Worm (Caenorhabditis elegans) whole organism, mixed stage, embryonic: ENCODE results near the gene nfm-1.
A peak's percentile ranks its signal among the peaks of the same experiment; 100 is the strongest.

Experiments
- M03D4.4 ChIP-seq: sonication (generic microtip); optimal IDR thresholded peaks from 2 replicates; lab custom pipeline; 2017; ENCODE audit warnings: mild to moderate bottlenecking, missing genetic modification characterization, missing compliant biosample characterization
- blmp-1 ChIP-seq: fragments of 150-350 bp; optimal IDR thresholded peaks from 2 replicates; lab custom pipeline; 2014; ENCODE audit warnings: missing biosample characterization, missing genetic modification characterization
- ceh-39 ChIP-seq: fragments of 150-350 bp; optimal IDR thresholded peaks from 2 replicates; lab custom pipeline; 2014; ENCODE audit warnings: missing biosample characterization, missing genetic modification characterization
- ceh-43 ChIP-seq: fragments of 200-800 bp; sonication (Bioruptor generic); optimal IDR thresholded peaks from 2 replicates; lab custom pipeline; 2018; ENCODE audit warnings: mild to moderate bottlenecking, missing genetic modification characterization, moderate library complexity, missing compliant biosample characterization
- ceh-83 ChIP-seq: fragments of 200-800 bp; sonication (Bioruptor generic); optimal IDR thresholded peaks from 2 replicates; lab custom pipeline; 2018; ENCODE audit warnings: mild to moderate bottlenecking, missing genetic modification characterization, missing compliant biosample characterization
- ces-1 ChIP-seq: fragments of 150-350 bp; optimal IDR thresholded peaks from 2 replicates; lab custom pipeline; 2014; ENCODE audit warnings: missing biosample characterization, missing genetic modification reagents, missing genetic modification characterization
- cnd-1 ChIP-seq: fragments of 200-800 bp; sonication (Bioruptor generic); optimal IDR thresholded peaks from 2 replicates; lab custom pipeline; 2018; ENCODE audit warnings: mild to moderate bottlenecking, missing genetic modification characterization, missing compliant biosample characterization
- drap-1 ChIP-seq: fragments of 200-800 bp; sonication (Bioruptor generic); optimal IDR thresholded peaks from 3 replicates; lab custom pipeline; 2018; ENCODE audit warnings: mild to moderate bottlenecking, missing genetic modification characterization, missing compliant biosample characterization
- elt-1 ChIP-seq: sonication (generic microtip); optimal IDR thresholded peaks from 2 replicates; lab custom pipeline; 2017; ENCODE audit warnings: missing genetic modification characterization, mild to moderate bottlenecking, missing compliant biosample characterization, antibody characterized with exemption, moderate library complexity, borderline replicate concordance; ENCODE audit not compliant: insufficient read depth
- elt-3 ChIP-seq: fragments of 150-350 bp; optimal IDR thresholded peaks from 2 replicates; lab custom pipeline; 2014; ENCODE audit warnings: missing biosample characterization, missing genetic modification characterization
- flh-1 ChIP-seq: fragments of 200-800 bp; sonication (Bioruptor generic); optimal IDR thresholded peaks from 2 replicates; lab custom pipeline; 2018; ENCODE audit warnings: mild to moderate bottlenecking, missing genetic modification characterization, moderate library complexity, missing compliant biosample characterization
- ham-2 ChIP-seq: fragments of 200-800 bp; sonication (Bioruptor generic); optimal IDR thresholded peaks from 2 replicates; lab custom pipeline; 2018; ENCODE audit warnings: mild to moderate bottlenecking, missing genetic modification characterization, missing compliant biosample characterization
- hlh-1 ChIP-seq: fragments of 150-350 bp; optimal IDR thresholded peaks from 2 replicates; lab custom pipeline; 2014; ENCODE audit warnings: missing biosample characterization, missing genetic modification reagents, missing genetic modification characterization
- lin-13 ChIP-seq: fragments of 150-350 bp; optimal IDR thresholded peaks from 2 replicates; lab custom pipeline; 2014; ENCODE audit warnings: missing biosample characterization, missing genetic modification characterization
- lin-32 ChIP-seq: fragments of 200-800 bp; sonication (Bioruptor generic); optimal IDR thresholded peaks from 2 replicates; lab custom pipeline; 2018; ENCODE audit warnings: mild to moderate bottlenecking, missing genetic modification characterization, missing compliant biosample characterization
- lsy-2 ChIP-seq: fragments of 150-350 bp; optimal IDR thresholded peaks from 2 replicates; lab custom pipeline; 2014; ENCODE audit warnings: missing biosample characterization, missing genetic modification characterization
- mab-5 ChIP-seq: fragments of 150-350 bp; optimal IDR thresholded peaks from 2 replicates; lab custom pipeline; 2014; ENCODE audit warnings: missing biosample characterization, missing genetic modification characterization
- mep-1 ChIP-seq: fragments of 150-350 bp; optimal IDR thresholded peaks from 2 replicates; lab custom pipeline; 2017; ENCODE audit warnings: missing biosample characterization, missing genetic modification reagents, missing genetic modification characterization, inconsistent platforms
- mls-2 ChIP-seq: sonication (generic microtip); optimal IDR thresholded peaks from 2 replicates; lab custom pipeline; 2016; ENCODE audit warnings: mild to moderate bottlenecking, missing genetic modification characterization, moderate library complexity, missing compliant biosample characterization
- nhr-12 ChIP-seq: fragments of 150-350 bp; optimal IDR thresholded peaks from 2 replicates; lab custom pipeline; 2014; ENCODE audit warnings: missing biosample characterization, missing genetic modification characterization
- nhr-2 ChIP-seq: fragments of 150-350 bp; optimal IDR thresholded peaks from 2 replicates; lab custom pipeline; 2014; ENCODE audit warnings: missing biosample characterization, missing genetic modification characterization
- nhr-237 ChIP-seq: fragments of 150-350 bp; optimal IDR thresholded peaks from 2 replicates; lab custom pipeline; 2014; ENCODE audit warnings: missing biosample characterization, missing genetic modification characterization
- nhr-28 ChIP-seq: fragments of 150-350 bp; optimal IDR thresholded peaks from 2 replicates; lab custom pipeline; 2014; ENCODE audit warnings: missing biosample characterization, missing genetic modification characterization
- nhr-76 ChIP-seq: sonication (generic microtip); optimal IDR thresholded peaks from 2 replicates; lab custom pipeline; 2017; ENCODE audit warnings: missing biosample characterization, missing genetic modification characterization
- pha-4 ChIP-seq: fragments of 150-350 bp; optimal IDR thresholded peaks from 2 replicates; lab custom pipeline; 2018; ENCODE audit warnings: missing biosample characterization, missing genetic modification reagents, missing genetic modification characterization
- sem-2 ChIP-seq: fragments of 200-800 bp; sonication (Bioruptor generic); optimal IDR thresholded peaks from 2 replicates; lab custom pipeline; 2018; ENCODE audit warnings: mild to moderate bottlenecking, missing genetic modification characterization, missing compliant biosample characterization
- snpc-4 ChIP-seq: fragments of 150-350 bp; optimal IDR thresholded peaks from 2 replicates; lab custom pipeline; 2014; ENCODE audit warnings: missing biosample characterization, missing genetic modification characterization
- sptf-1 ChIP-seq: sonication (generic microtip); optimal IDR thresholded peaks from 2 replicates; lab custom pipeline; 2017; ENCODE audit warnings: mild to moderate bottlenecking, missing genetic modification characterization, moderate library complexity, missing compliant biosample characterization
- tbx-8 ChIP-seq: fragments of 200-800 bp; sonication (Bioruptor generic); optimal IDR thresholded peaks from 2 replicates; lab custom pipeline; 2018; ENCODE audit warnings: mild to moderate bottlenecking, missing genetic modification characterization, moderate library complexity, missing compliant biosample characterization
- unc-120 ChIP-seq: sonication (generic microtip); optimal IDR thresholded peaks from 2 replicates; lab custom pipeline; 2017; ENCODE audit warnings: missing genetic modification characterization, missing compliant biosample characterization; ENCODE audit not compliant: poor library complexity, severe bottlenecking
- unc-39 ChIP-seq: fragments of 150-350 bp; optimal IDR thresholded peaks from 2 replicates; lab custom pipeline; 2014; ENCODE audit warnings: missing biosample characterization, missing genetic modification characterization
- unc-62 ChIP-seq: fragments of 150-350 bp; optimal IDR thresholded peaks from 2 replicates; lab custom pipeline; 2014; ENCODE audit warnings: missing biosample characterization, missing genetic modification reagents, missing genetic modification characterization
- zip-8 ChIP-seq: fragments of 150-350 bp; optimal IDR thresholded peaks from 2 replicates; lab custom pipeline; 2014; ENCODE audit warnings: missing biosample characterization, missing genetic modification characterization
- ztf-11 ChIP-seq: fragments of 150-350 bp; optimal IDR thresholded peaks from 2 replicates; lab custom pipeline; 2014; ENCODE audit warnings: missing biosample characterization, missing genetic modification characterization

The nfm-1 gene

ce11 chrIII:6179062-6179461, 19.8 kb downstream of the nfm-1 start:
- TF ChIP-seq nhr-76 (tag; lab: Kevin White, UChicago) (no peak), ceh-39 (tag; lab: Kevin White, UChicago) (no peak), unc-120 (no peak), nhr-2 (tag; lab: Kevin White, UChicago) (no peak), mls-2 (tag; lab: Kevin White, UChicago) (no peak), nhr-12 (tag; lab: Kevin White, UChicago) (no peak), mep-1 (no peak), nhr-28 (tag; lab: Kevin White, UChicago) (no peak), ham-2 (GFP tag; lab: Kevin White, UChicago) (no peak), lin-13 (tag; lab: Kevin White, UChicago) (no peak), unc-62 (GFP tag; lab: Kevin White, UChicago) (no peak), pha-4 (no peak), drap-1 (GFP tag; lab: Kevin White, UChicago) (no peak), ceh-43 (GFP tag; lab: Kevin White, UChicago) (no peak), M03D4.4 (tag; lab: Kevin White, UChicago) (no peak), elt-3 (tag; lab: Kevin White, UChicago) (no peak), lin-32 (GFP tag; lab: Kevin White, UChicago) (no peak), snpc-4 (no peak)
- TF ChIP-seq, all 35 proteins: peak for 0

ce11 chrIII:6180294-6180693, 21.0 kb downstream of the nfm-1 start:
- no peak for TF ChIP-seq ceh-83 (GFP tag; lab: Kevin White, UChicago)
- TF ChIP-seq lin-13 (tag; lab: Kevin White, UChicago): no peak
- no peak for TF ChIP-seq lsy-2 (tag; lab: Kevin White, UChicago)
- no peak for TF ChIP-seq nhr-12 (tag; lab: Kevin White, UChicago)
- no peak for TF ChIP-seq ham-2 (GFP tag; lab: Kevin White, UChicago)
- no peak for TF ChIP-seq flh-1 (GFP tag; lab: Kevin White, UChicago)

ce11 chrIII:6183118-6183517, 23.9 kb downstream of the nfm-1 start, which contains the start of gene nas-28:
nas-28 (minus strand) TSS chrIII:6183218.
- TF ChIP-seq mep-1: no peak
- TF ChIP-seq ceh-83 (GFP tag; lab: Kevin White, UChicago): no peak
- TF ChIP-seq elt-3 (tag; lab: Kevin White, UChicago): no peak
- no peak for TF ChIP-seq zip-8 (tag; lab: Kevin White, UChicago)
- TF ChIP-seq nhr-237 (tag; lab: Kevin White, UChicago): no peak
- no peak for TF ChIP-seq sem-2 (GFP tag; lab: Kevin White, UChicago)
- TF ChIP-seq nhr-12 (tag; lab: Kevin White, UChicago): no peak
- TF ChIP-seq unc-39 (tag; lab: Kevin White, UChicago): no peak
- no peak for TF ChIP-seq drap-1 (GFP tag; lab: Kevin White, UChicago)
- no peak for TF ChIP-seq lin-32 (GFP tag; lab: Kevin White, UChicago)
- TF ChIP-seq unc-120: no peak
- no peak for TF ChIP-seq mab-5 (tag; lab: Kevin White, UChicago)
- TF ChIP-seq ham-2 (GFP tag; lab: Kevin White, UChicago): no peak
- no peak for TF ChIP-seq sptf-1 (tag; lab: Kevin White, UChicago)
- TF ChIP-seq tbx-8: no peak
- TF ChIP-seq mls-2 (tag; lab: Kevin White, UChicago): no peak

- no peak for TF ChIP-seq sptf-1 (tag; lab: Kevin White, UChicago)
- no peak for TF ChIP-seq mls-2 (tag; lab: Kevin White, UChicago)
- TF ChIP-seq tbx-8: no peak
- TF ChIP-seq unc-62 (GFP tag; lab: Kevin White, UChicago): no peak
- TF ChIP-seq lin-13 (tag; lab: Kevin White, UChicago): no peak
- peak; percentile 48 for TF ChIP-seq elt-1 (tag; lab: Kevin White, UChicago)
- no peak for TF ChIP-seq hlh-1 (tag; lab: Kevin White, UChicago)
- TF ChIP-seq flh-1 (GFP tag; lab: Kevin White, UChicago): no peak
Observed at ce11 chrIII:6190810-6191209, 31.6 kb downstream of the nfm-1 start, which contains the start of gene C23G10.5. C23G10.5 (plus strand) TSS chrIII:6191110.

ce11 chrIII:6194480-6194879, 35.2 kb downstream of the nfm-1 start, which contains the start of gene ugt-66:
ugt-66 (minus strand) TSS chrIII:6194580.
- TF ChIP-seq nhr-237 (tag; lab: Kevin White, UChicago) (no peak), snpc-4 (no peak), elt-1 (tag; lab: Kevin White, UChicago) (no peak), M03D4.4 (tag; lab: Kevin White, UChicago) (no peak), ceh-39 (tag; lab: Kevin White, UChicago) (no peak), cnd-1 (tag; lab: Kevin White, UChicago) (no peak), unc-120 (no peak), mep-1 (no peak), hlh-1 (tag; lab: Kevin White, UChicago) (no peak), ceh-43 (GFP tag; lab: Kevin White, UChicago) (no peak), ces-1 (GFP tag; lab: Kevin White, UChicago) (no peak), nhr-2 (tag; lab: Kevin White, UChicago) (no peak), mls-2 (tag; lab: Kevin White, UChicago) (no peak), lin-13 (tag; lab: Kevin White, UChicago) (no peak), nhr-76 (tag; lab: Kevin White, UChicago) (no peak), ceh-83 (GFP tag; lab: Kevin White, UChicago) (no peak), blmp-1 (no peak), ztf-11 (tag; lab: Kevin White, UChicago) (no peak)
